Worm (Caenorhabditis elegans) whole organism, late embryonic: ENCODE results near the gene set-22.

Source experiments
- F13H6.1 ChIP-seq: sonication (generic microtip); optimal IDR thresholded peaks from 2 replicates; lab custom pipeline; 2016; ENCODE audit warnings: missing genetic modification characterization, missing compliant biosample characterization
- ama-1 ChIP-seq: fragments of 150-350 bp; optimal IDR thresholded peaks from 2 replicates; lab custom pipeline; 2014
- ceh-30 ChIP-seq: fragments of 150-350 bp; optimal IDR thresholded peaks from 2 replicates; lab custom pipeline; 2014; ENCODE audit warnings: missing biosample characterization, missing genetic modification characterization
- hlh-8 ChIP-seq: sonication (generic microtip); optimal IDR thresholded peaks from 2 replicates; lab custom pipeline; 2016; ENCODE audit warnings: missing genotype, missing genetic modification characterization, missing compliant biosample characterization
- nhr-232 ChIP-seq: sonication (generic microtip); optimal IDR thresholded peaks from 2 replicates; lab custom pipeline; 2016; ENCODE audit warnings: missing genetic modification characterization, missing compliant biosample characterization
- pax-1 ChIP-seq: fragments of 150-350 bp; optimal IDR thresholded peaks from 2 replicates; lab custom pipeline; 2014; ENCODE audit warnings: missing biosample characterization, missing genetic modification characterization
- rnt-1 ChIP-seq: sonication (generic microtip); optimal IDR thresholded peaks from 2 replicates; lab custom pipeline; 2016; ENCODE audit warnings: missing genetic modification characterization, missing compliant biosample characterization
- zip-5 ChIP-seq: sonication (generic microtip); optimal IDR thresholded peaks from 2 replicates; lab custom pipeline; 2016; ENCODE audit warnings: missing genetic modification characterization, missing compliant biosample characterization

ce11 chrV:10436612-10437011 is at the start of gene set-22:
- TF ChIP-seq F13H6.1 (no peak), ama-1 (lab: Kevin White, UChicago) (no peak), zip-5 (tag; lab: Kevin White, UChicago) (no peak), hlh-8 (tag; lab: Kevin White, UChicago) (no peak), rnt-1 (tag; lab: Kevin White, UChicago) (no peak), pax-1 (tag; lab: Kevin White, UChicago) (no peak), nhr-232 (tag; lab: Kevin White, UChicago) (no peak), ceh-30 (tag; lab: Kevin White, UChicago) (no peak)
